Worm (Caenorhabditis elegans): Measurements from ENCODE around the gene osta-3.

DNA sequence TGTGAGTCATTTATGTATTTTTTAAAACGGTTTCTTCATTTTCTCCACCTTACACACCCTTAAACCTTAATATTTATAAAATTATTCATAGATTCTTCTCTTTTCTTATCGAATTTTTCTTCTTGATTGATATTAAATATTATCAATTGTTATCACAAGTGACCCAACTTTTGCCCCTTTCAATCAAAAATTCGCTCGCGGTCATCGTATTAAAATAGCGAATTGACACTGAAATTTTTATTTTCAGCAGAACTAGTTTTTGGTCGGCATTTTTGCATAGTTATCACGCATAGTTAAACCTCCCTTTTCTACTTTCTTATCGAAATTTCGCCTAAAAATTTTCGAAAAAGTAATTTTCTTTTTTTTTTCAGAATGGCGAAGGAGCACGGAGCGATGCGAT lies 330 bp downstream of the osta-3 start:
- TF ChIP-seq snpc-4 (tag; optimal IDR thresholded peaks at IDR 0.05): no peak
- TF ChIP-seq unc-55 (GFP tag; optimal IDR thresholded peaks at IDR 0.05): no peak
- no peak for TF ChIP-seq nhr-11 (tag; optimal IDR thresholded peaks at IDR 0.05)
- no peak for TF ChIP-seq R02D3.7 (tag; optimal IDR thresholded peaks at IDR 0.05)

Measured in whole organism, L2 larva.